Worm (Caenorhabditis elegans) whole organism, L4 larva: ENCODE results near the gene marc-2.

Experiments
- Y5F2A.4 ChIP-seq: fragments of 200-800 bp; sonication (Bioruptor generic); optimal IDR thresholded peaks from 2 replicates; lab custom pipeline; 2018; ENCODE audit warnings: mild to moderate bottlenecking, missing genetic modification characterization, missing compliant biosample characterization
- aha-1 ChIP-seq: fragments of 150-350 bp; peaks from one replicate; lab custom pipeline; 2014; ENCODE audit warnings: missing biosample characterization, missing genetic modification characterization
- duxl-1 ChIP-seq: sonication (generic microtip); optimal IDR thresholded peaks from 2 replicates; lab custom pipeline; 2016; ENCODE audit warnings: mild to moderate bottlenecking, missing genetic modification characterization, moderate library complexity, missing compliant biosample characterization; ENCODE audit not compliant: poor library complexity
- rbr-2 ChIP-seq: sonication (generic microtip); optimal IDR thresholded peaks from 2 replicates; lab custom pipeline; 2016; ENCODE audit warnings: missing genotype, missing genetic modification characterization, missing compliant biosample characterization

The marc-2 gene

DNA sequence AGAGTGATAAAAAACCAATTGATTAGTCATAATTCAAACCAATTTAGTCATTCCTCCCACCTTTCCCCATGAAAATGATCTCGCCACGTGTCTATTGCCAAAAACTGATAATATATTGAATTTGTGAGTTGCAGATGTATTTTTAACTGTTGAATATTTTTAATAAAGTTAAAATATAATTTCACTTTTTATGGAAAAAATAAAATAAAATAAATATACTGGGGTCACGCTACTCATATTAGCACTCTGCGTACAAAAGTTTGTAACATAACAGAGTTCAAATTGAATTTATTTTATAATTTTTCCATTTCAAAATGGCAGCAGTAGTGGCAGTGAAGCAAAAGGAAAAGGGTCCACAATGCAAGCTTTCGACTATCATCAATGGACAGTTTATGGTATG is 42.6 kb downstream of the marc-2 start, which contains the start of gene C14A4.13:
C14A4.13 (plus strand) TSS at position 301 of the 400 bp plus-strand sequence.
- TF ChIP-seq duxl-1 (tag; lab: Kevin White, UChicago) (no peak), Y5F2A.4 (no peak), aha-1 (tag; lab: Kevin White, UChicago) (peak; percentile 48)

DNA sequence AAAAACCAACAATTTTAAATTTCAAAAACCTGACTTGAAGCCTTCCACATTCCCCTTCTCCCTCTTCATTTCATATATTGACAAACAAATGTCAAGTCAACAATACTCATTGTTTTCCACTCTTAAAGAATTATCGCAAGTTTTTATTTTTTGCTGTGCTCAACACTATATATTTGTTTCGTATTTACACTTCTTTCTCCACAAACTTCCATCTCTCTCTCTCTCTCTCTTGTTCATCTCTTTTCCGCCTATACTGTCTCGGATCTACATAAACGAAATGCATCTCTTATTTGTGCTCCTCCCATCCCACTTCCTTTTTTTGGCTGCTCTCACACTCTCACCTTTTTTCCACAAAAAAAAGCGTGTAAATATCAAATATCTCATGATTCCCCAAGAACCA is 48.0 kb downstream of the marc-2 start, which contains the start of gene C14A4.12:
C14A4.12 (plus strand) TSS at position 301 of the 400 bp plus-strand sequence.
- TF ChIP-seq rbr-2 (tag; lab: Kevin White, UChicago) (no peak), aha-1 (tag; lab: Kevin White, UChicago) (peak; percentile 54)
